Fruit fly (Drosophila melanogaster) whole organism, embryonic: ENCODE results near the gene CG8135.

Experiments
- Aef1 ChIP-seq: fragments of 200-800 bp; sonication (Bioruptor generic); IDR thresholded peaks from 3 replicates; pipeline ENCODE4 v1.3.6; 2022; ENCODE audit warnings: missing biosample characterization, missing genetic modification characterization
- Atf-2 ChIP-seq: fragments of 200-800 bp; sonication (Bioruptor generic); optimal IDR thresholded peaks from 2 replicates; lab custom pipeline; 2016; ENCODE audit warnings: missing biosample characterization, missing genetic modification characterization
- Bdp1 ChIP-seq: fragments of 200-800 bp; sonication (Bioruptor generic); optimal IDR thresholded peaks from 3 replicates; lab custom pipeline; 2016; ENCODE audit warnings: missing biosample characterization, missing genetic modification characterization
- CG10431 ChIP-seq: fragments of 200-800 bp; sonication (Bioruptor generic); optimal IDR thresholded peaks from 3 replicates; lab custom pipeline; 2018; ENCODE audit warnings: missing biosample characterization, mild to moderate bottlenecking, missing genetic modification characterization
- CG10565 ChIP-seq: fragments of 200-800 bp; sonication (Bioruptor generic); optimal IDR thresholded peaks from 3 replicates; lab custom pipeline; 2016; ENCODE audit warnings: missing biosample characterization, mild to moderate bottlenecking, missing genetic modification characterization
- CG13775 ChIP-seq: fragments of 200-800 bp; sonication (Bioruptor generic); optimal IDR thresholded peaks from 3 replicates; lab custom pipeline; 2017; ENCODE audit warnings: missing biosample characterization, mild to moderate bottlenecking, missing genetic modification characterization
- CG15011 ChIP-seq: fragments of 200-800 bp; sonication (Bioruptor generic); optimal IDR thresholded peaks from 3 replicates; lab custom pipeline; 2018; ENCODE audit warnings: missing biosample characterization, mild to moderate bottlenecking, missing genetic modification characterization
- CG18262 ChIP-seq: fragments of 200-800 bp; optimal IDR thresholded peaks from 3 replicates; lab custom pipeline; 2019; ENCODE audit warnings: missing biosample characterization, mild to moderate bottlenecking, missing genetic modification characterization, moderate library complexity
- CG18599 ChIP-seq: fragments of 200-800 bp; sonication (Bioruptor generic); optimal IDR thresholded peaks from 3 replicates; lab custom pipeline; 2017; ENCODE audit warnings: missing biosample characterization, missing genetic modification characterization, mild to moderate bottlenecking, moderate library complexity, missing genetic modification reagents
- CG31388 ChIP-seq: fragments of 200-800 bp; sonication (Bioruptor generic); optimal IDR thresholded peaks from 2 replicates; lab custom pipeline; 2016; ENCODE audit warnings: missing biosample characterization, missing genetic modification characterization
- CG32532 ChIP-seq: fragments of 200-800 bp; sonication (Bioruptor generic); IDR thresholded peaks from 2 replicates; pipeline ENCODE4 v1.3.6; 2022; ENCODE audit warnings: missing biosample characterization, missing genetic modification characterization
- CG34224 ChIP-seq: fragments of 200-800 bp; sonication (Bioruptor generic); IDR thresholded peaks from 3 replicates; pipeline ENCODE4 v1.3.6; 2022; ENCODE audit warnings: missing biosample characterization, missing genetic modification characterization; ENCODE audit not compliant: partially characterized antibody
- CG4360 ChIP-seq: fragments of 200-800 bp; sonication (Bioruptor generic); IDR thresholded peaks from 2 replicates; pipeline ENCODE4 v1.3.6; 2022; ENCODE audit warnings: missing biosample characterization, missing genetic modification characterization
- CG7372 ChIP-seq: fragments of 200-800 bp; sonication (Bioruptor generic); IDR thresholded peaks from 2 replicates; pipeline ENCODE4 v1.3.6; 2022; ENCODE audit warnings: missing biosample characterization, missing genetic modification characterization
- CG7987 ChIP-seq: fragments of 200-800 bp; sonication (Bioruptor generic); optimal IDR thresholded peaks from 2 replicates; lab custom pipeline; 2018; ENCODE audit warnings: missing biosample characterization, mild to moderate bottlenecking, missing genetic modification characterization, moderate library complexity
- CG8290 ChIP-seq, 3 experiments: fragments of 200-800 bp; sonication (Bioruptor generic); optimal IDR thresholded peaks; 2 replicates each; lab custom pipeline; 2016 to 2019; ENCODE audit warnings: missing biosample characterization in 3 of 3, missing genetic modification characterization in 3 of 3, mild to moderate bottlenecking in 2 of 3, moderate library complexity in 1 of 3
- CG8388 ChIP-seq: fragments of 200-800 bp; sonication (Bioruptor generic); optimal IDR thresholded peaks from 2 replicates; lab custom pipeline; 2019; ENCODE audit warnings: missing biosample characterization, mild to moderate bottlenecking, missing genetic modification characterization, moderate library complexity
- CG9727 ChIP-seq: fragments of 200-800 bp; sonication (Bioruptor generic); optimal IDR thresholded peaks from 3 replicates; lab custom pipeline; 2017; ENCODE audit warnings: missing biosample characterization, mild to moderate bottlenecking, missing genetic modification characterization
- CG9817 ChIP-seq: fragments of 200-800 bp; sonication (Bioruptor generic); optimal IDR thresholded peaks from 2 replicates; lab custom pipeline; 2018; ENCODE audit warnings: missing biosample characterization, mild to moderate bottlenecking, missing genetic modification characterization, moderate library complexity
- CTCF ChIP-seq: fragments of 200-800 bp; sonication (Bioruptor generic); optimal IDR thresholded peaks from 2 replicates; lab custom pipeline; 2017; ENCODE audit warnings: missing biosample characterization, mild to moderate bottlenecking, missing genetic modification characterization, moderate library complexity
- Ets65A ChIP-seq: fragments of 200-800 bp; sonication (Bioruptor generic); peaks from one replicate; lab custom pipeline; 2016; ENCODE audit warnings: missing biosample characterization, missing genetic modification characterization
- Fer2 ChIP-seq: fragments of 200-800 bp; sonication (Bioruptor generic); optimal IDR thresholded peaks from 2 replicates; lab custom pipeline; 2018; ENCODE audit warnings: missing biosample characterization, mild to moderate bottlenecking, missing genetic modification characterization, moderate library complexity
- Hand ChIP-seq: fragments of 200-800 bp; sonication (Bioruptor generic); optimal IDR thresholded peaks from 2 replicates; lab custom pipeline; 2017; ENCODE audit warnings: mild to moderate bottlenecking, missing biosample characterization, missing genetic modification reagents, missing genetic modification characterization
- Hmx ChIP-seq: fragments of 200-800 bp; sonication (Bioruptor generic); optimal IDR thresholded peaks from 2 replicates; lab custom pipeline; 2016; ENCODE audit warnings: missing biosample characterization, missing genetic modification characterization
- Lpt ChIP-seq: fragments of >200 bp; optimal IDR thresholded peaks from 2 replicates; lab custom pipeline; 2018; ENCODE audit warnings: missing biosample characterization, missing genetic modification characterization
- Meics ChIP-seq: fragments of 200-800 bp; sonication (Bioruptor generic); optimal IDR thresholded peaks from 2 replicates; lab custom pipeline; 2017; ENCODE audit warnings: missing biosample characterization, mild to moderate bottlenecking, missing genetic modification characterization
- Mes4 ChIP-seq: fragments of 200-800 bp; sonication (Bioruptor generic); optimal IDR thresholded peaks from 2 replicates; lab custom pipeline; 2016; ENCODE audit warnings: missing biosample characterization, missing genetic modification characterization
- Sry-β ChIP-seq: fragments of 200-800 bp; sonication (Bioruptor generic); optimal IDR thresholded peaks from 2 replicates; lab custom pipeline; 2018; ENCODE audit warnings: missing biosample characterization, mild to moderate bottlenecking, missing genetic modification characterization, moderate library complexity
- Usf ChIP-seq: fragments of 200-800 bp; sonication (Bioruptor generic); optimal IDR thresholded peaks from 2 replicates; lab custom pipeline; 2017; ENCODE audit warnings: missing genotype, missing biosample characterization, missing genetic modification characterization
- Xbp1 ChIP-seq: fragments of 200-800 bp; sonication (Bioruptor generic); optimal IDR thresholded peaks from 3 replicates; lab custom pipeline; 2016; ENCODE audit warnings: missing biosample characterization, mild to moderate bottlenecking, missing genetic modification characterization
- ara ChIP-seq: fragments of 200-800 bp; sonication (Bioruptor generic); IDR thresholded peaks from 2 replicates; pipeline ENCODE4 v1.3.6; 2022; ENCODE audit warnings: missing biosample characterization, missing genetic modification characterization
- bsh ChIP-seq, 2 experiments: fragments of 200-800 bp; sonication (Bioruptor generic); optimal IDR thresholded peaks; 2 replicates each; lab custom pipeline; 2017 to 2018; ENCODE audit warnings: mild to moderate bottlenecking in 2 of 2, missing biosample characterization in 2 of 2, missing genetic modification characterization in 2 of 2, moderate library complexity in 1 of 2
- btn ChIP-seq: fragments of 200-800 bp; sonication (Bioruptor generic); optimal IDR thresholded peaks from 2 replicates; lab custom pipeline; 2016; ENCODE audit warnings: missing biosample characterization, missing genetic modification characterization
- cwo ChIP-seq: fragments of 200-800 bp; sonication (Bioruptor generic); optimal IDR thresholded peaks from 3 replicates; lab custom pipeline; 2017; ENCODE audit warnings: missing biosample characterization, missing genetic modification characterization, mild to moderate bottlenecking, moderate library complexity, missing genetic modification reagents
- dimm ChIP-seq: fragments of 200-800 bp; sonication (Bioruptor generic); IDR thresholded peaks from 2 replicates; pipeline ENCODE4 v1.3.6; 2022; ENCODE audit warnings: missing biosample characterization, missing genetic modification characterization
- dpn ChIP-seq, 2 experiments: fragments of 200-800 bp; sonication (Bioruptor generic); optimal IDR thresholded peaks; 3 replicates each; lab custom pipeline; 2016; ENCODE audit warnings: missing biosample characterization in 2 of 2, missing genetic modification characterization in 2 of 2
- esg ChIP-seq: fragments of 200-800 bp; sonication (Bioruptor generic); conservative IDR thresholded peaks from 2 replicates; pipeline ENCODE4 v1.3.6; 2022; ENCODE audit warnings: missing biosample characterization, missing genetic modification characterization
- fd3F ChIP-seq: fragments of 200-800 bp; sonication (Bioruptor generic); optimal IDR thresholded peaks from 2 replicates; lab custom pipeline; 2018; ENCODE audit warnings: missing biosample characterization, mild to moderate bottlenecking, missing genetic modification characterization, moderate library complexity
- hb ChIP-seq: fragments of 200-800 bp; sonication (Bioruptor generic); IDR thresholded peaks from 3 replicates; pipeline ENCODE4 v1.3.6; 2022; ENCODE audit warnings: missing biosample characterization, missing genetic modification characterization; ENCODE audit not compliant: partially characterized antibody
- lab ChIP-seq: fragments of 200-800 bp; sonication (Bioruptor generic); optimal IDR thresholded peaks from 3 replicates; lab custom pipeline; 2017; ENCODE audit warnings: missing biosample characterization, missing genetic modification characterization, mild to moderate bottlenecking, moderate library complexity, missing genetic modification reagents
- lbe ChIP-seq: fragments of 200-800 bp; sonication (Bioruptor generic); optimal IDR thresholded peaks from 2 replicates; lab custom pipeline; 2016; ENCODE audit warnings: missing biosample characterization, mild to moderate bottlenecking, missing genetic modification characterization
- nau ChIP-seq: fragments of 200-800 bp; sonication (Bioruptor generic); optimal IDR thresholded peaks from 3 replicates; lab custom pipeline; 2017; ENCODE audit warnings: missing biosample characterization, mild to moderate bottlenecking, missing genetic modification characterization, missing genetic modification reagents
- repo ChIP-seq: fragments of 200-800 bp; sonication (Bioruptor generic); optimal IDR thresholded peaks from 2 replicates; lab custom pipeline; 2016; ENCODE audit warnings: missing biosample characterization, missing genetic modification characterization
- salm ChIP-seq: fragments of 200-800 bp; sonication (Bioruptor generic); optimal IDR thresholded peaks from 2 replicates; lab custom pipeline; 2018; ENCODE audit warnings: missing biosample characterization, mild to moderate bottlenecking, missing genetic modification characterization
- sens-2 ChIP-seq: fragments of 200-800 bp; sonication (Bioruptor generic); IDR thresholded peaks from 2 replicates; pipeline ENCODE4 v1.3.6; 2022; ENCODE audit warnings: missing biosample characterization, missing genetic modification characterization
- sob ChIP-seq: fragments of 200-800 bp; sonication (Bioruptor generic); IDR thresholded peaks from 2 replicates; pipeline ENCODE4 v1.3.6; 2022; ENCODE audit warnings: missing biosample characterization, missing genetic modification characterization
- tgo ChIP-seq: fragments of 200-800 bp; sonication (Bioruptor generic); IDR thresholded peaks from 3 replicates; pipeline ENCODE4 v1.3.6; 2022; ENCODE audit warnings: missing biosample characterization, missing genetic modification characterization
- tio ChIP-seq: fragments of 200-800 bp; sonication (Bioruptor generic); optimal IDR thresholded peaks from 2 replicates; lab custom pipeline; 2017; ENCODE audit warnings: missing biosample characterization, missing genetic modification characterization, inconsistent platforms
- tup ChIP-seq: fragments of 200-800 bp; sonication (Bioruptor generic); optimal IDR thresholded peaks from 2 replicates; lab custom pipeline; 2016; ENCODE audit warnings: missing biosample characterization, mild to moderate bottlenecking, missing genetic modification characterization, moderate library complexity
- z ChIP-seq: fragments of 200-800 bp; sonication (Bioruptor generic); IDR thresholded peaks from 3 replicates; pipeline ENCODE4 v1.3.6; 2022; ENCODE audit warnings: missing biosample characterization, missing genetic modification characterization

Gene CG8135

dm6 chr3R:9399951-9400392, 4.2 kb upstream of the CG8135 start, which contains the start of gene CG34117 (continued):
- TF ChIP-seq sob (GFP tag; lab: Robert Waterston, UW), result peak; percentile 87
- TF ChIP-seq CG10565 (GFP tag; lab: Kevin White, UChicago), result peak; percentile 1
- TF ChIP-seq CG13775 (GFP tag; lab: Kevin White, UChicago), result peak; percentile 80
- TF ChIP-seq CG18599 (GFP tag; lab: Kevin White, UChicago), result peak; percentile 88
- no peak for TF ChIP-seq hb (GFP tag; lab: Robert Waterston, UW)
- peak; percentile 70 for TF ChIP-seq lbe
- TF ChIP-seq z (GFP tag; lab: Robert Waterston, UW), result no peak
- peak in 1 of 2 experiments; percentile 73 for TF ChIP-seq bsh (GFP tag; optimal IDR thresholded peaks at IDR 0.05; lab: Kevin White, UChicago)
- TF ChIP-seq Xbp1 (GFP tag; lab: Kevin White, UChicago), result peak; percentile 91
- TF ChIP-seq CG8388 (GFP tag; lab: Kevin White, UChicago), result peak; percentile 80
- TF ChIP-seq sens-2 (GFP tag; lab: Robert Waterston, UW), result 0 out of 2 replicates have a peak, but pooled peaks have one; percentile 46
- TF ChIP-seq CG32532 (GFP tag; lab: Robert Waterston, UW), result peak; percentile 90
- peak; percentile 49 for TF ChIP-seq Hmx (GFP tag; lab: Kevin White, UChicago)
- TF ChIP-seq Hand, result peak; percentile 67
- peak; percentile 82 for TF ChIP-seq tgo
- TF ChIP-seq Usf (GFP tag; lab: Kevin White, UChicago), result peak; percentile 18
- peak; percentile 38 for TF ChIP-seq Atf-2 (GFP tag; lab: Kevin White, UChicago)
- no peak for TF ChIP-seq Mes4 (GFP tag; lab: Kevin White, UChicago)
- peak; percentile 68 for TF ChIP-seq CG7987 (GFP tag; lab: Kevin White, UChicago)
- no peak for TF ChIP-seq dimm (GFP tag; lab: Robert Waterston, UW)
- TF ChIP-seq Meics (GFP tag; lab: Kevin White, UChicago), result peak; percentile 84
- TF ChIP-seq CG31388 (GFP tag; lab: Kevin White, UChicago), result peak; percentile 46
- TF ChIP-seq lab (GFP tag; lab: Kevin White, UChicago), result peak; percentile 86
- TF ChIP-seq salm (tag; lab: Kevin White, UChicago), result peak; percentile 67
- no peak for TF ChIP-seq Lpt (GFP tag; lab: Kevin White, UChicago)
- TF ChIP-seq btn (GFP tag; lab: Kevin White, UChicago), result no peak
- peak; percentile 58 to 89 for TF ChIP-seq dpn (GFP tag; optimal IDR thresholded peaks at IDR 0.05; lab: Kevin White, UChicago)
- peak; percentile 44; the same call in 1 of the 2 replicates for TF ChIP-seq CG7372 (GFP tag; lab: Robert Waterston, UW)
- TF ChIP-seq ara, result peak; percentile 81
- peak; percentile 62 for TF ChIP-seq CG9817 (tag; lab: Kevin White, UChicago)
- peak; percentile 79 for TF ChIP-seq CG18262
- peak; percentile 54 for TF ChIP-seq CG8290 (GFP tag; optimal IDR thresholded peaks at IDR 0.05; lab: Kevin White, UChicago)
- TF ChIP-seq CG8290 (tag; optimal IDR thresholded peaks at IDR 0.05; lab: Kevin White, UChicago), result peak in 1 of 2 experiments; percentile 79
- TF ChIP-seq CG34224 (GFP tag; lab: Robert Waterston, UW), result no peak
- TF ChIP-seq esg (GFP tag; lab: Robert Waterston, UW), result peak; percentile 72
- TF ChIP-seq CG10431 (GFP tag; lab: Kevin White, UChicago), result peak; percentile 25
- TF ChIP-seq tio (GFP tag; lab: Kevin White, UChicago), result peak; percentile 54
- TF ChIP-seq repo (GFP tag; lab: Kevin White, UChicago), result peak; percentile 18
- TF ChIP-seq Bdp1 (GFP tag; lab: Kevin White, UChicago), result peak; percentile 6
- TF ChIP-seq CG4360 (GFP tag; lab: Robert Waterston, UW), result no peak; the same call in 1 of the 2 replicates
- TF ChIP-seq CG9727 (GFP tag; lab: Kevin White, UChicago), result peak; percentile 84
- TF ChIP-seq cwo (GFP tag; lab: Kevin White, UChicago), result peak; percentile 66
- peak; percentile 70 for TF ChIP-seq Fer2 (tag; lab: Kevin White, UChicago)
- TF ChIP-seq fd3F (GFP tag; lab: Kevin White, UChicago), result peak; percentile 68
- peak; percentile 55 for TF ChIP-seq CG15011 (GFP tag; lab: Kevin White, UChicago)
- no peak for TF ChIP-seq Ets65A (GFP tag; lab: Kevin White, UChicago)
- TF ChIP-seq Sry-β (GFP tag; lab: Kevin White, UChicago), result no peak
- peak; percentile 78 for TF ChIP-seq Aef1 (GFP tag; lab: Robert Waterston, UW)
- TF ChIP-seq tup (GFP tag; lab: Kevin White, UChicago), result peak; percentile 4
- peak; percentile 54 for TF ChIP-seq nau (GFP tag; lab: Kevin White, UChicago)
- TF ChIP-seq CTCF (GFP tag; lab: Kevin White, UChicago), result peak; percentile 2
